Fruit fly (Drosophila melanogaster) whole organism, embryonic: ENCODE results near the gene CG32176.
A peak's percentile ranks its signal among the peaks of the same experiment; 100 is the strongest.

ENCODE experiments used
- Atf3 ChIP-seq: fragments of 200-800 bp; sonication (Bioruptor generic); optimal IDR thresholded peaks from 3 replicates; lab custom pipeline; 2016; ENCODE audit warnings: missing biosample characterization, missing genetic modification characterization
- B-H1 ChIP-seq: fragments of 200-800 bp; sonication (Bioruptor generic); IDR thresholded peaks from 3 replicates; pipeline ENCODE4 v1.3.6; 2022; ENCODE audit warnings: missing biosample characterization, missing genetic modification characterization
- CG11560 ChIP-seq: fragments of 200-800 bp; sonication (Bioruptor generic); IDR thresholded peaks from 3 replicates; pipeline ENCODE4 v1.3.6; 2022; ENCODE audit warnings: missing biosample characterization, missing genetic modification characterization
- CG12071 ChIP-seq: fragments of 200-800 bp; sonication (Bioruptor generic); optimal IDR thresholded peaks from 3 replicates; lab custom pipeline; 2018; ENCODE audit warnings: missing biosample characterization, mild to moderate bottlenecking, missing genetic modification characterization
- CG12104 ChIP-seq: fragments of 200-800 bp; sonication (Bioruptor generic); optimal IDR thresholded peaks from 3 replicates; lab custom pipeline; 2016; ENCODE audit warnings: missing biosample characterization, missing genetic modification characterization
- CG12769 ChIP-seq: fragments of 200-800 bp; sonication (Bioruptor generic); optimal IDR thresholded peaks from 2 replicates; lab custom pipeline; 2019; ENCODE audit warnings: missing biosample characterization, mild to moderate bottlenecking, missing genetic modification characterization, moderate library complexity
- CG17829 ChIP-seq: fragments of 200-800 bp; optimal IDR thresholded peaks from 2 replicates; lab custom pipeline; 2019; ENCODE audit warnings: missing biosample characterization, mild to moderate bottlenecking, missing genetic modification characterization, moderate library complexity
- CG18476 ChIP-seq: fragments of 200-800 bp; sonication (Bioruptor generic); optimal IDR thresholded peaks from 2 replicates; lab custom pipeline; 2016; ENCODE audit warnings: missing biosample characterization, mild to moderate bottlenecking, missing genetic modification characterization
- CG32767 ChIP-seq: fragments of 200-800 bp; sonication (Bioruptor generic); IDR thresholded peaks from 2 replicates; pipeline ENCODE4 v1.3.6; 2022; ENCODE audit warnings: missing biosample characterization, missing genetic modification characterization
- CG7556 ChIP-seq: fragments of 200-800 bp; sonication (Bioruptor generic); optimal IDR thresholded peaks from 2 replicates; lab custom pipeline; 2017; ENCODE audit warnings: missing biosample characterization, mild to moderate bottlenecking, missing genetic modification characterization
- CG7786 ChIP-seq: fragments of 200-800 bp; sonication (Bioruptor generic); optimal IDR thresholded peaks from 2 replicates; lab custom pipeline; 2016; ENCODE audit warnings: missing biosample characterization, missing genetic modification characterization
- CG7839 ChIP-seq: fragments of 200-800 bp; sonication (Bioruptor generic); optimal IDR thresholded peaks from 3 replicates; lab custom pipeline; 2018; ENCODE audit warnings: missing biosample characterization, mild to moderate bottlenecking, missing genetic modification characterization, moderate library complexity
- CG9797 ChIP-seq: fragments of 200-800 bp; sonication (Bioruptor generic); optimal IDR thresholded peaks from 3 replicates; lab custom pipeline; 2018; ENCODE audit warnings: missing biosample characterization, mild to moderate bottlenecking, missing genetic modification characterization
- CG9876 ChIP-seq: fragments of 200-800 bp; sonication (Bioruptor generic); optimal IDR thresholded peaks from 2 replicates; lab custom pipeline; 2016; ENCODE audit warnings: missing biosample characterization, missing genetic modification characterization
- Chrac-16 ChIP-seq: fragments of 200-800 bp; sonication (Bioruptor generic); optimal IDR thresholded peaks from 3 replicates; lab custom pipeline; 2016; ENCODE audit warnings: missing biosample characterization, missing genetic modification characterization
- D19B ChIP-seq: fragments of 200-800 bp; sonication (Bioruptor generic); optimal IDR thresholded peaks from 2 replicates; lab custom pipeline; 2017; ENCODE audit warnings: missing biosample characterization, mild to moderate bottlenecking, missing genetic modification characterization
- Fer1 ChIP-seq: fragments of 200-800 bp; sonication (Bioruptor generic); optimal IDR thresholded peaks from 2 replicates; lab custom pipeline; 2017; ENCODE audit warnings: missing biosample characterization, mild to moderate bottlenecking, missing genetic modification characterization
- H2.0 ChIP-seq: fragments of 200-800 bp; sonication (Bioruptor generic); IDR thresholded peaks from 2 replicates; pipeline ENCODE4 v1.3.6; 2022; ENCODE audit warnings: missing biosample characterization, missing genetic modification characterization
- Hey ChIP-seq: fragments of 200-800 bp; sonication (Bioruptor generic); optimal IDR thresholded peaks from 3 replicates; lab custom pipeline; 2018; ENCODE audit warnings: missing biosample characterization, mild to moderate bottlenecking, missing genetic modification characterization
- Hsf ChIP-seq: fragments of 200-800 bp; sonication (Bioruptor generic); optimal IDR thresholded peaks from 3 replicates; lab custom pipeline; 2016; ENCODE audit warnings: missing biosample characterization, missing genetic modification characterization
- Lim3 ChIP-seq: fragments of 200-800 bp; sonication (Bioruptor generic); IDR thresholded peaks from 2 replicates; pipeline ENCODE4 v1.3.6; 2022; ENCODE audit warnings: missing biosample characterization, missing genetic modification characterization
- Med ChIP-seq: fragments of 200-800 bp; sonication (Bioruptor generic); peaks from one replicate; lab custom pipeline; 2016; ENCODE audit warnings: missing biosample characterization, missing genetic modification characterization, mild to moderate bottlenecking, inconsistent platforms, moderate library complexity
- PHDP ChIP-seq: fragments of 200-800 bp; sonication (Bioruptor generic); optimal IDR thresholded peaks from 3 replicates; lab custom pipeline; 2018; ENCODE audit warnings: missing biosample characterization, mild to moderate bottlenecking, missing genetic modification characterization, moderate library complexity
- Ptx1 ChIP-seq: fragments of 200-800 bp; sonication (Bioruptor generic); IDR thresholded peaks from 2 replicates; pipeline ENCODE4 v1.3.6; 2022; ENCODE audit warnings: missing biosample characterization, missing genetic modification characterization
- Scr ChIP-seq: fragments of 200-800 bp; sonication (Bioruptor generic); IDR thresholded peaks from 2 replicates; pipeline ENCODE4 v1.3.6; 2022; ENCODE audit warnings: missing biosample characterization, missing genetic modification characterization; ENCODE audit not compliant: partially characterized antibody
- Sox100B ChIP-seq: fragments of 200-800 bp; sonication (Bioruptor generic); optimal IDR thresholded peaks from 3 replicates; lab custom pipeline; 2018; ENCODE audit warnings: missing biosample characterization, mild to moderate bottlenecking, missing genetic modification characterization
- Ssrp ChIP-seq: fragments of 200-800 bp; sonication (Bioruptor generic); optimal IDR thresholded peaks from 2 replicates; lab custom pipeline; 2018; ENCODE audit warnings: missing biosample characterization, mild to moderate bottlenecking, missing genetic modification characterization, moderate library complexity
- Xbp1 ChIP-seq: fragments of 200-800 bp; sonication (Bioruptor generic); optimal IDR thresholded peaks from 3 replicates; lab custom pipeline; 2016; ENCODE audit warnings: missing biosample characterization, mild to moderate bottlenecking, missing genetic modification characterization
- az2 ChIP-seq: fragments of 200-800 bp; sonication (Bioruptor generic); optimal IDR thresholded peaks from 3 replicates; lab custom pipeline; 2016; ENCODE audit warnings: missing biosample characterization, missing genetic modification characterization
- bbx ChIP-seq: fragments of 200-800 bp; sonication (Bioruptor generic); IDR thresholded peaks from 2 replicates; pipeline ENCODE4 v1.3.6; 2022; ENCODE audit warnings: missing biosample characterization, missing genetic modification characterization; ENCODE audit not compliant: partially characterized antibody
- bcd ChIP-seq: fragments of 200-800 bp; sonication (Bioruptor generic); optimal IDR thresholded peaks from 2 replicates; lab custom pipeline; 2017; ENCODE audit warnings: missing biosample characterization, mild to moderate bottlenecking, missing genetic modification characterization
- bsh ChIP-seq, 2 experiments: fragments of 200-800 bp; sonication (Bioruptor generic); optimal IDR thresholded peaks; 2 replicates each; lab custom pipeline; 2017 to 2018; ENCODE audit warnings: mild to moderate bottlenecking in 2 of 2, missing biosample characterization in 2 of 2, missing genetic modification characterization in 2 of 2, moderate library complexity in 1 of 2
- ci ChIP-seq: fragments of 200-800 bp; sonication (Bioruptor generic); IDR thresholded peaks from 3 replicates; pipeline ENCODE4 v1.3.6; 2022; ENCODE audit warnings: missing biosample characterization, missing genetic modification characterization
- dmrt99B ChIP-seq: fragments of 200-800 bp; sonication (Bioruptor generic); optimal IDR thresholded peaks from 2 replicates; lab custom pipeline; 2018; ENCODE audit warnings: missing biosample characterization, mild to moderate bottlenecking, missing genetic modification characterization, moderate library complexity
- dpn ChIP-seq, 2 experiments: fragments of 200-800 bp; sonication (Bioruptor generic); optimal IDR thresholded peaks; 3 replicates each; lab custom pipeline; 2016; ENCODE audit warnings: missing biosample characterization in 2 of 2, missing genetic modification characterization in 2 of 2
- dysf ChIP-seq: fragments of 200-800 bp; sonication (Bioruptor generic); IDR thresholded peaks from 3 replicates; pipeline ENCODE4 v1.3.6; 2022; ENCODE audit warnings: missing biosample characterization, missing genetic modification characterization
- eyg ChIP-seq: fragments of 200-800 bp; sonication (Bioruptor generic); optimal IDR thresholded peaks from 3 replicates; lab custom pipeline; 2016; ENCODE audit warnings: missing biosample characterization, missing genetic modification characterization
- ftz-f1 ChIP-seq: fragments of 200-800 bp; sonication (Bioruptor generic); optimal IDR thresholded peaks from 2 replicates; lab custom pipeline; 2016; ENCODE audit warnings: missing biosample characterization, missing genetic modification characterization
- grau ChIP-seq: fragments of 200-800 bp; optimal IDR thresholded peaks from 3 replicates; lab custom pipeline; 2019; ENCODE audit warnings: missing biosample characterization, mild to moderate bottlenecking, missing genetic modification characterization, moderate library complexity
- lilli ChIP-seq: fragments of 200-800 bp; sonication (Bioruptor generic); optimal IDR thresholded peaks from 3 replicates; lab custom pipeline; 2016; ENCODE audit warnings: missing biosample characterization, missing genetic modification characterization
- p53 ChIP-seq: fragments of 200-800 bp; sonication (Bioruptor generic); optimal IDR thresholded peaks from 2 replicates; lab custom pipeline; 2016; ENCODE audit warnings: missing biosample characterization, missing genetic modification characterization
- pan ChIP-seq, 4 experiments: fragments of >200 bp in 3 of 4; fragments of 200-800 bp in 1 of 4; sonication (Bioruptor generic) in 1 of 4; optimal IDR thresholded peaks in 3 of 4; IDR thresholded peaks in 1 of 4; 2 replicates each; pipeline versions ENCODE4 v1.3.6 to Lab custom; 2017 to 2022; ENCODE audit warnings: missing biosample characterization in 2 of 4, missing genetic modification characterization in 2 of 4, mixed read lengths in 1 of 4
- rib ChIP-seq: fragments of 200-800 bp; sonication (Bioruptor generic); IDR thresholded peaks from 2 replicates; pipeline ENCODE4 v1.3.6; 2022; ENCODE audit warnings: missing biosample characterization, missing genetic modification characterization
- row ChIP-seq: fragments of 200-800 bp; sonication (Bioruptor generic); IDR thresholded peaks from 3 replicates; pipeline ENCODE4 v1.3.6; 2022; ENCODE audit warnings: missing biosample characterization, missing genetic modification characterization
- stc ChIP-seq: fragments of 200-800 bp; sonication (Bioruptor generic); IDR thresholded peaks from 2 replicates; pipeline ENCODE4 v1.3.6; 2022; ENCODE audit warnings: missing biosample characterization, missing genetic modification characterization
- tap ChIP-seq: fragments of 200-800 bp; optimal IDR thresholded peaks from 3 replicates; lab custom pipeline; 2019; ENCODE audit warnings: missing biosample characterization, mild to moderate bottlenecking, missing genetic modification characterization, moderate library complexity
- tgo ChIP-seq: fragments of 200-800 bp; sonication (Bioruptor generic); IDR thresholded peaks from 3 replicates; pipeline ENCODE4 v1.3.6; 2022; ENCODE audit warnings: missing biosample characterization, missing genetic modification characterization
- tio ChIP-seq: fragments of 200-800 bp; sonication (Bioruptor generic); optimal IDR thresholded peaks from 2 replicates; lab custom pipeline; 2017; ENCODE audit warnings: missing biosample characterization, missing genetic modification characterization, inconsistent platforms
- twi ChIP-seq: fragments of 200-800 bp; optimal IDR thresholded peaks from 2 replicates; lab custom pipeline; 2019; ENCODE audit warnings: missing biosample characterization, mild to moderate bottlenecking, missing genetic modification characterization, moderate library complexity
- wor ChIP-seq: fragments of 200-800 bp; sonication (Bioruptor generic); IDR thresholded peaks from 2 replicates; pipeline ENCODE4 v1.3.6; 2022; ENCODE audit warnings: missing biosample characterization, missing genetic modification characterization

CG32176 gene

dm6 chr3L:17447881-17448280 is 14.2 kb downstream of the CG32176 start (continued):
- TF ChIP-seq az2 (GFP tag; lab: Kevin White, UChicago) (no peak), rib (GFP tag; lab: Robert Waterston, UW) (no peak), Scr (GFP tag; lab: Robert Waterston, UW) (no peak), dmrt99B (peak; percentile 49), ci (GFP tag; lab: Robert Waterston, UW) (no peak), Sox100B (peak; percentile 35), CG9797 (no peak), row (GFP tag; lab: Robert Waterston, UW) (peak; percentile 72), Fer1 (GFP tag; lab: Kevin White, UChicago) (peak; percentile 53), dysf (GFP tag; lab: Robert Waterston, UW) (peak; percentile 47; the same call in 1 of the 3 replicates), CG18476 (GFP tag; lab: Kevin White, UChicago) (no peak), Ptx1 (GFP tag; lab: Robert Waterston, UW) (peak; percentile 47; the same call in 1 of the 2 replicates), ftz-f1 (no peak), CG32767 (GFP tag; lab: Robert Waterston, UW) (no peak), PHDP (tag; lab: Kevin White, UChicago) (peak; percentile 35)
- TF ChIP-seq, all 482 proteins: peak for 81

DNA sequence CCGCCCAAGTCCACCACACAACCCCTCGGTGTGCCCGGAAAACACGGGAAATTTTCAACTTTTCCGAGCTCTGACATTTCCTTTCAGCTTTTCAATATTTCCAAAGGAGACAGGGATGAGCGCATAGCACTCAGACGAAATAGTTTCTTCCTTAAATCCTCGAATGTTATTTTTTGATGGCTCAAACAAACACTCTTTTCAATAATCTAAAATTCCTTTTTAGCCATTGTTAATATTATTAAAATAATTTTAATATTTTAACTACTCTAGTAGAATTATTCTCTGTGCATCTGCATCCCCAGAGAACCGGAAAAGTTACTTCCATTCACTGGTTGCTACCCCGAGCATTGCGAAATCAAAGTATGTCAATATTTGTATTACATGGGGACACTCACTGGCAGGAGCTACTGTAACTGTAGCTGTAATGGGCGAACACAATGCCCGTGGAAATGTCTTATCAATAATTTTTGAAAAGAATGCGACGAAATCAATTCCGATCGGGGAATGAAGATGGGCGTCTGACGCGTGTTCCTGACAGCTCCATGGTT is 24.1 kb downstream of the CG32176 start:
- TF ChIP-seq Lim3 (GFP tag; lab: Robert Waterston, UW) (no peak), eyg (GFP tag; lab: Kevin White, UChicago) (no peak), dpn (GFP tag; optimal IDR thresholded peaks at IDR 0.05; lab: Kevin White, UChicago) (no peak), CG9876 (GFP tag; lab: Kevin White, UChicago) (no peak), lilli (GFP tag; lab: Kevin White, UChicago) (no peak), tgo (GFP tag; lab: Robert Waterston, UW) (no peak), twi (no peak), grau (tag; lab: Kevin White, UChicago) (peak; percentile 73), pan (optimal IDR thresholded peaks at IDR 0.05; lab: Kevin White, UChicago) (no peak), pan (GFP tag; optimal IDR thresholded peaks at IDR 0.05 in 1 of 2, IDR thresholded peaks at IDR 0.05 in 1 of 2) (peak in 1 of 2 experiments; percentile 26), Hsf (no peak), CG7839 (peak; percentile 24), CG7556 (GFP tag; lab: Kevin White, UChicago) (peak; percentile 26), bsh (GFP tag; optimal IDR thresholded peaks at IDR 0.05; lab: Kevin White, UChicago) (peak in 1 of 2 experiments; percentile 57), tap (peak; percentile 13), tio (GFP tag; lab: Kevin White, UChicago) (no peak), Xbp1 (GFP tag; lab: Kevin White, UChicago) (no peak), CG12104 (no peak), Hey (tag; lab: Kevin White, UChicago) (no peak), H2.0 (GFP tag; lab: Robert Waterston, UW) (0 out of 2 replicates have a peak, but pooled peaks have one; percentile 3), B-H1 (GFP tag; lab: Robert Waterston, UW) (no peak), CG12769 (tag; lab: Kevin White, UChicago) (no peak), bbx (no peak), Ssrp (tag; lab: Kevin White, UChicago) (peak; percentile 40), CG7786 (GFP tag; lab: Kevin White, UChicago) (no peak), Atf3 (GFP tag; lab: Kevin White, UChicago) (no peak), CG12071 (GFP tag; lab: Kevin White, UChicago) (no peak), stc (no peak), CG17829 (tag; lab: Kevin White, UChicago) (peak; percentile 23), bcd (GFP tag; lab: Kevin White, UChicago) (no peak), D19B (GFP tag; lab: Kevin White, UChicago) (no peak), Med (GFP tag; lab: Kevin White, UChicago) (peak; percentile 30), p53 (no peak), Chrac-16 (GFP tag; lab: Kevin White, UChicago) (no peak), wor (GFP tag; lab: Robert Waterston, UW) (no peak), CG11560 (tag; lab: Robert Waterston, UW) (no peak)
